In genomic region chr3R:9586663-9587248, dm6 we compare ENCODE assay signal across 6 fruit fly cellular contexts.
TF ChIP-seq lines count a peak whose summit lies in the region.

Gene P58IPK, plus strand, starts transcription at chr3R:9586942.

- TF ChIP-seq CTCF in S2 (optimal IDR thresholded peaks at IDR 0.05; lab: Kevin White, UChicago) = peak; percentile 4 to 31
- TF ChIP-seq CTCF in whole organism, embryonic (GFP tag; optimal IDR thresholded peaks at IDR 0.05; lab: Kevin White, UChicago) = no peak

TF ChIP-seq in whole organism, adult, 20 proteins besides CTCF, POLR2A, EP300 and RAD21 (continues in another document):
- TF ChIP-seq Hr96 (GFP tag; optimal IDR thresholded peaks at IDR 0.05; lab: Kevin White, UChicago) = no peak
- peak; percentile 10 for TF ChIP-seq CG7045 (GFP tag; optimal IDR thresholded peaks at IDR 0.05; lab: Kevin White, UChicago)
- peak; percentile 49 for TF ChIP-seq CG14711 (tag; optimal IDR thresholded peaks at IDR 0.05; lab: Kevin White, UChicago)
- TF ChIP-seq Clk (GFP tag; optimal IDR thresholded peaks at IDR 0.05; lab: Kevin White, UChicago) = peak; percentile 31
- peak; percentile 45 for TF ChIP-seq bab1 (GFP tag; optimal IDR thresholded peaks at IDR 0.05; lab: Kevin White, UChicago)
- peak; percentile 77 for TF ChIP-seq Mnt (GFP tag; optimal IDR thresholded peaks at IDR 0.05; lab: Kevin White, UChicago)
- TF ChIP-seq pad (GFP tag; optimal IDR thresholded peaks at IDR 0.05; lab: Kevin White, UChicago) = peak; percentile 51
- no peak for TF ChIP-seq CG5204 (GFP tag; optimal IDR thresholded peaks at IDR 0.05; lab: Kevin White, UChicago)
- TF ChIP-seq cnc (optimal IDR thresholded peaks at IDR 0.05; lab: Kevin White, UChicago) = no peak
- TF ChIP-seq CG7101 (tag; optimal IDR thresholded peaks at IDR 0.05; lab: Kevin White, UChicago) = peak; percentile 53
- peak; percentile 86 for TF ChIP-seq toe (GFP tag; optimal IDR thresholded peaks at IDR 0.05; lab: Kevin White, UChicago)
- peak; percentile 41 for TF ChIP-seq tj (GFP tag; optimal IDR thresholded peaks at IDR 0.05; lab: Kevin White, UChicago)
- peak; percentile 46 for TF ChIP-seq cic (GFP tag; optimal IDR thresholded peaks at IDR 0.05; lab: Kevin White, UChicago)
- peak; percentile 15 for TF ChIP-seq CG33017 (tag; optimal IDR thresholded peaks at IDR 0.05; lab: Kevin White, UChicago)
- TF ChIP-seq Crg-1 (GFP tag; optimal IDR thresholded peaks at IDR 0.05; lab: Kevin White, UChicago) = no peak
- TF ChIP-seq CG1620 (GFP tag; optimal IDR thresholded peaks at IDR 0.05; lab: Kevin White, UChicago) = peak; percentile 72
- peak; percentile 14 for TF ChIP-seq CG12768 (GFP tag; optimal IDR thresholded peaks at IDR 0.05; lab: Kevin White, UChicago)
- no peak for TF ChIP-seq ovo (GFP tag; optimal IDR thresholded peaks at IDR 0.05; lab: Kevin White, UChicago)

TF ChIP-seq in whole organism, embryonic, 481 proteins besides CTCF, POLR2A, EP300 and RAD21 (continues in another document):
- TF ChIP-seq cad (GFP tag; optimal IDR thresholded peaks at IDR 0.05; lab: Kevin White, UChicago) (no peak), Doc2 (GFP tag; IDR thresholded peaks at IDR 0.05; lab: Robert Waterston, UW) (no peak), HLH3B (GFP tag; IDR thresholded peaks at IDR 0.05; lab: Robert Waterston, UW) (peak; percentile 29; the same call in 1 of the 2 replicates), peb (GFP tag; IDR thresholded peaks at IDR 0.05; lab: Robert Waterston, UW) (0 out of 2 replicates have a peak, but pooled peaks have one; percentile 20), CG10959 (GFP tag; IDR thresholded peaks at IDR 0.05; lab: Robert Waterston, UW) (no peak), Dip3 (GFP tag; optimal IDR thresholded peaks at IDR 0.05; lab: Kevin White, UChicago) (peak; percentile 68), croc (GFP tag; conservative IDR thresholded peaks at IDR 0.05; lab: Robert Waterston, UW) (peak; percentile 16; the same call in 1 of the 3 replicates), YL-1 (GFP tag; optimal IDR thresholded peaks at IDR 0.05; lab: Kevin White, UChicago) (peak; percentile 73), CG10654 (GFP tag; optimal IDR thresholded peaks at IDR 0.05; lab: Kevin White, UChicago) (peak; percentile 23), CG31388 (GFP tag; optimal IDR thresholded peaks at IDR 0.05; lab: Kevin White, UChicago) (no peak), NK7.1 (GFP tag; optimal IDR thresholded peaks at IDR 0.05; lab: Kevin White, UChicago) (peak; percentile 19), CG11696 (GFP tag; IDR thresholded peaks at IDR 0.05; lab: Robert Waterston, UW) (no peak), hbn (GFP tag; IDR thresholded peaks at IDR 0.05; lab: Robert Waterston, UW; ENCODE audit: partially characterized antibody) (peak; percentile 88), Nf-YC (tag; optimal IDR thresholded peaks at IDR 0.05; lab: Kevin White, UChicago) (peak; percentile 41), Rfx (GFP tag; IDR thresholded peaks at IDR 0.05; lab: Robert Waterston, UW) (peak; percentile 89), Neu2 (GFP tag; optimal IDR thresholded peaks at IDR 0.05; lab: Kevin White, UChicago; ENCODE audit: borderline replicate concordance) (no peak), dm (GFP tag; optimal IDR thresholded peaks at IDR 0.05; lab: Kevin White, UChicago) (peak; percentile 68)

TF ChIP-seq in whole organism, prepupa, 60 proteins besides CTCF, POLR2A, EP300 and RAD21 (continues in another document):
- TF ChIP-seq CG1621 (tag; optimal IDR thresholded peaks at IDR 0.05; lab: Kevin White, UChicago) (no peak), CG6854 (GFP tag; optimal IDR thresholded peaks at IDR 0.05; lab: Kevin White, UChicago) (peak; percentile 28), Met (GFP tag; optimal IDR thresholded peaks at IDR 0.05; lab: Kevin White, UChicago) (no peak), CG32006 (GFP tag; optimal IDR thresholded peaks at IDR 0.05; lab: Kevin White, UChicago) (no peak), CG6808 (GFP tag; optimal IDR thresholded peaks at IDR 0.05; lab: Kevin White, UChicago) (no peak), fkh (GFP tag; optimal IDR thresholded peaks at IDR 0.05; lab: Kevin White, UChicago) (no peak), CG34406 (GFP tag; optimal IDR thresholded peaks at IDR 0.05; lab: Kevin White, UChicago) (no peak), dac (GFP tag; optimal IDR thresholded peaks at IDR 0.05; lab: Kevin White, UChicago) (no peak), Lpt (GFP tag; optimal IDR thresholded peaks at IDR 0.05; lab: Kevin White, UChicago) (no peak), svp (GFP tag; lab: Kevin White, UChicago) (no peak), Smox (GFP tag; optimal IDR thresholded peaks at IDR 0.05; lab: Kevin White, UChicago) (no peak), lz (GFP tag; optimal IDR thresholded peaks at IDR 0.05; lab: Kevin White, UChicago) (peak; percentile 68), fd59A (GFP tag; optimal IDR thresholded peaks at IDR 0.05; lab: Kevin White, UChicago) (no peak), vri (GFP tag; optimal IDR thresholded peaks at IDR 0.05; lab: Kevin White, UChicago) (peak; percentile 42), CG15336 (GFP tag; IDR thresholded peaks at IDR 0.05; lab: Robert Waterston, UW) (peak; percentile 10; the same call in 1 of the 2 replicates), salr (GFP tag; optimal IDR thresholded peaks at IDR 0.05; lab: Kevin White, UChicago) (no peak), CG3032 (tag; optimal IDR thresholded peaks at IDR 0.05; lab: Kevin White, UChicago) (peak; percentile 59), Ets21C (GFP tag; optimal IDR thresholded peaks at IDR 0.05; lab: Kevin White, UChicago) (no peak), CG8319 (GFP tag; optimal IDR thresholded peaks at IDR 0.05; lab: Kevin White, UChicago) (no peak), CG3919 (GFP tag; optimal IDR thresholded peaks at IDR 0.05; lab: Kevin White, UChicago) (peak; percentile 36)

TF ChIP-seq in whole organism, pupa, 21 proteins besides CTCF, POLR2A, EP300 and RAD21:
- TF ChIP-seq CG15710 (tag; optimal IDR thresholded peaks at IDR 0.05; lab: Kevin White, UChicago) = peak; percentile 6
- TF ChIP-seq CG10348 (GFP tag; IDR thresholded peaks at IDR 0.05; lab: Robert Waterston, UW) = 0 out of 2 replicates have a peak, but pooled peaks have one; percentile 20
- TF ChIP-seq fd96Ca (GFP tag; IDR thresholded peaks at IDR 0.05; lab: Robert Waterston, UW) = peak; percentile 71; the same call in 2 of the 3 replicates
- TF ChIP-seq CG34367 (tag; optimal IDR thresholded peaks at IDR 0.05; lab: Kevin White, UChicago) = peak; percentile 10
- TF ChIP-seq Ets98B (GFP tag; IDR thresholded peaks at IDR 0.05; lab: Robert Waterston, UW) = peak; percentile 54
- no peak for TF ChIP-seq rn (GFP tag; IDR thresholded peaks at IDR 0.05; lab: Robert Waterston, UW)
- TF ChIP-seq D1 (tag; optimal IDR thresholded peaks at IDR 0.05; lab: Kevin White, UChicago) = no peak
- TF ChIP-seq CG32121 (GFP tag; IDR thresholded peaks at IDR 0.05; lab: Robert Waterston, UW) = peak; percentile 35; the same call in 1 of the 2 replicates
- TF ChIP-seq CG4496 (GFP tag; IDR thresholded peaks at IDR 0.05; lab: Robert Waterston, UW) = peak; percentile 64; the same call in 2 of the 3 replicates

TF ChIP-seq in whole organism, wandering third instar larva, 38 proteins besides CTCF, POLR2A, EP300 and RAD21 (continues in another document):
- TF ChIP-seq pan (optimal IDR thresholded peaks at IDR 0.05; lab: Kevin White, UChicago) = no peak
- no peak for TF ChIP-seq Hr78 (GFP tag; optimal IDR thresholded peaks at IDR 0.05; lab: Kevin White, UChicago)
- no peak for TF ChIP-seq tai (GFP tag; optimal IDR thresholded peaks at IDR 0.05; lab: Kevin White, UChicago)
- TF ChIP-seq rgr (GFP tag; optimal IDR thresholded peaks at IDR 0.05; lab: Kevin White, UChicago) = peak; percentile 68
- TF ChIP-seq foxo (GFP tag; optimal IDR thresholded peaks at IDR 0.05; lab: Kevin White, UChicago) = peak in 1 of 2 experiments; percentile 66
- no peak for TF ChIP-seq dl (GFP tag; optimal IDR thresholded peaks at IDR 0.05; lab: Kevin White, UChicago; ENCODE audit: insufficient read depth in 1 of 2, partially characterized antibody in 2 of 2)
- TF ChIP-seq GATAd (GFP tag; optimal IDR thresholded peaks at IDR 0.05; lab: Kevin White, UChicago) = peak; percentile 38
- peak; percentile 14 for TF ChIP-seq dmrt93B (GFP tag; optimal IDR thresholded peaks at IDR 0.05; lab: Kevin White, UChicago)
- TF ChIP-seq ey (GFP tag; optimal IDR thresholded peaks at IDR 0.05; lab: Kevin White, UChicago) = peak; percentile 53
- no peak for TF ChIP-seq CrebA (GFP tag; optimal IDR thresholded peaks at IDR 0.05; lab: Kevin White, UChicago; ENCODE audit: borderline replicate concordance)
- peak; percentile 28 for TF ChIP-seq CG9705 (GFP tag; optimal IDR thresholded peaks at IDR 0.05; lab: Kevin White, UChicago)
- peak; percentile 59 for TF ChIP-seq HLH106 (tag; optimal IDR thresholded peaks at IDR 0.05; lab: Kevin White, UChicago)
- peak; percentile 89 for TF ChIP-seq Myc (optimal IDR thresholded peaks at IDR 0.05; lab: Kevin White, UChicago)
- peak; percentile 32 for TF ChIP-seq Sp1 (GFP tag; optimal IDR thresholded peaks at IDR 0.05; lab: Kevin White, UChicago)
- no peak for TF ChIP-seq OdsH (GFP tag; optimal IDR thresholded peaks at IDR 0.05; lab: Kevin White, UChicago)
- peak; percentile 35 for TF ChIP-seq psq (GFP tag; optimal IDR thresholded peaks at IDR 0.05; lab: Kevin White, UChicago)
- TF ChIP-seq N (GFP tag; optimal IDR thresholded peaks at IDR 0.05; lab: Kevin White, UChicago) = no peak
- no peak for TF ChIP-seq Rel (GFP tag; optimal IDR thresholded peaks at IDR 0.05; lab: Kevin White, UChicago)
- peak; percentile 33 for TF ChIP-seq Rel (tag; optimal IDR thresholded peaks at IDR 0.05; lab: Kevin White, UChicago)
- TF ChIP-seq Abd-B (GFP tag; optimal IDR thresholded peaks at IDR 0.05; lab: Kevin White, UChicago) = no peak
- peak; percentile 36 for TF ChIP-seq sv (GFP tag; optimal IDR thresholded peaks at IDR 0.05; lab: Kevin White, UChicago)
- no peak for TF ChIP-seq Dfd (GFP tag; optimal IDR thresholded peaks at IDR 0.05; lab: Kevin White, UChicago)
- no peak for TF ChIP-seq Mio (GFP tag; optimal IDR thresholded peaks at IDR 0.05; lab: Kevin White, UChicago)
- TF ChIP-seq br (GFP tag; optimal IDR thresholded peaks at IDR 0.05; lab: Kevin White, UChicago) = peak; percentile 60
- no peak for TF ChIP-seq brk (GFP tag; optimal IDR thresholded peaks at IDR 0.05; lab: Kevin White, UChicago)
- peak; percentile 46 for TF ChIP-seq CG32264 (GFP tag; optimal IDR thresholded peaks at IDR 0.05; lab: Kevin White, UChicago)
- TF ChIP-seq sage (GFP tag; optimal IDR thresholded peaks at IDR 0.05; lab: Kevin White, UChicago) = peak; percentile 52
- no peak for TF ChIP-seq usp (GFP tag; optimal IDR thresholded peaks at IDR 0.05; lab: Kevin White, UChicago)
- TF ChIP-seq woc (GFP tag; optimal IDR thresholded peaks at IDR 0.05; lab: Kevin White, UChicago) = peak; percentile 91
- peak; percentile 33 for TF ChIP-seq dsf (GFP tag; optimal IDR thresholded peaks at IDR 0.05; lab: Kevin White, UChicago; ENCODE audit: borderline replicate concordance)
- TF ChIP-seq h (GFP tag; optimal IDR thresholded peaks at IDR 0.05; lab: Kevin White, UChicago) = peak; percentile 71
- peak; percentile 72 for TF ChIP-seq Jra (GFP tag; optimal IDR thresholded peaks at IDR 0.05; lab: Kevin White, UChicago)
- TF ChIP-seq Dif (GFP tag; optimal IDR thresholded peaks at IDR 0.05; lab: Kevin White, UChicago; ENCODE audit: partially characterized antibody) = no peak
